Worm (Caenorhabditis elegans) whole organism, late embryonic: ENCODE results near the gene C55C3.73.
A peak's percentile ranks its signal among the peaks of the same experiment; 100 is the strongest.

Experiments used
- C38D4.7 ChIP-seq: fragments of 200-800 bp; sonication (Bioruptor generic); optimal IDR thresholded peaks from 2 replicates; lab custom pipeline; 2018; ENCODE audit warnings: mild to moderate bottlenecking, missing genetic modification characterization, moderate library complexity, missing compliant biosample characterization
- K09A11.1 ChIP-seq: sonication (generic microtip); optimal IDR thresholded peaks from 2 replicates; lab custom pipeline; 2017; ENCODE audit warnings: antibody characterized with exemption, mild to moderate bottlenecking, missing genetic modification characterization, missing compliant biosample characterization; ENCODE audit not compliant: insufficient read depth
- Y22D7AL.16 ChIP-seq: sonication (generic microtip); optimal IDR thresholded peaks from 2 replicates; lab custom pipeline; 2016; ENCODE audit warnings: missing genetic modification characterization, missing compliant biosample characterization
- ahr-1 ChIP-seq: sonication (generic microtip); optimal IDR thresholded peaks from 2 replicates; lab custom pipeline; 2016; ENCODE audit warnings: missing genetic modification characterization, missing compliant biosample characterization
- ceh-14 ChIP-seq: sonication (generic microtip); optimal IDR thresholded peaks from 2 replicates; lab custom pipeline; 2016; ENCODE audit warnings: missing genotype, missing genetic modification characterization, missing compliant biosample characterization
- ceh-22 ChIP-seq: sonication (generic microtip); optimal IDR thresholded peaks from 2 replicates; lab custom pipeline; 2017; ENCODE audit warnings: missing biosample characterization, missing genetic modification characterization
- ceh-30 ChIP-seq: fragments of 150-350 bp; optimal IDR thresholded peaks from 2 replicates; lab custom pipeline; 2014; ENCODE audit warnings: missing biosample characterization, missing genetic modification characterization
- ceh-34 ChIP-seq: sonication (generic microtip); optimal IDR thresholded peaks from 2 replicates; lab custom pipeline; 2016; ENCODE audit warnings: mild to moderate bottlenecking, missing genetic modification characterization, missing compliant biosample characterization
- ceh-9 ChIP-seq: sonication (generic microtip); optimal IDR thresholded peaks from 2 replicates; lab custom pipeline; 2016; ENCODE audit warnings: mild to moderate bottlenecking, missing genetic modification characterization, inconsistent platforms, missing compliant biosample characterization
- che-1 ChIP-seq: sonication (generic microtip); optimal IDR thresholded peaks from 2 replicates; lab custom pipeline; 2016; ENCODE audit warnings: mild to moderate bottlenecking, missing genetic modification characterization, missing compliant biosample characterization
- dmd-4 ChIP-seq: sonication (generic microtip); optimal IDR thresholded peaks from 2 replicates; lab custom pipeline; 2016; ENCODE audit warnings: borderline replicate concordance, missing genetic modification characterization, missing compliant biosample characterization
- dve-1 ChIP-seq: sonication (generic microtip); optimal IDR thresholded peaks from 2 replicates; lab custom pipeline; 2017; ENCODE audit warnings: antibody characterized with exemption, mild to moderate bottlenecking, missing genetic modification characterization, missing compliant biosample characterization
- elt-2 ChIP-seq: sonication (generic microtip); optimal IDR thresholded peaks from 2 replicates; lab custom pipeline; 2016; ENCODE audit warnings: missing genetic modification reagents, missing genetic modification characterization, missing compliant biosample characterization
- elt-4 ChIP-seq: sonication (generic microtip); optimal IDR thresholded peaks from 2 replicates; lab custom pipeline; 2016; ENCODE audit warnings: missing genetic modification characterization, missing compliant biosample characterization
- ets-4 ChIP-seq: sonication (generic microtip); optimal IDR thresholded peaks from 2 replicates; lab custom pipeline; 2016; ENCODE audit warnings: missing genetic modification characterization, missing compliant biosample characterization
- eyg-1 ChIP-seq: sonication (generic microtip); optimal IDR thresholded peaks from 2 replicates; lab custom pipeline; 2016; ENCODE audit warnings: missing genotype, missing genetic modification characterization, missing compliant biosample characterization
- fax-1 ChIP-seq: sonication (generic microtip); optimal IDR thresholded peaks from 2 replicates; lab custom pipeline; 2016; ENCODE audit warnings: missing genotype, missing genetic modification characterization, missing compliant biosample characterization
- gmeb-2 ChIP-seq: sonication (generic microtip); optimal IDR thresholded peaks from 2 replicates; lab custom pipeline; 2016; ENCODE audit warnings: missing genetic modification characterization, inconsistent platforms, missing compliant biosample characterization
- hlh-13 ChIP-seq: fragments of 200-800 bp; sonication (Bioruptor generic); optimal IDR thresholded peaks from 2 replicates; lab custom pipeline; 2018; ENCODE audit warnings: mild to moderate bottlenecking, missing genetic modification characterization, missing compliant biosample characterization
- hlh-30 ChIP-seq: sonication (generic microtip); optimal IDR thresholded peaks from 2 replicates; lab custom pipeline; 2017; ENCODE audit warnings: antibody characterized with exemption, missing genetic modification characterization, missing compliant biosample characterization; ENCODE audit not compliant: insufficient read depth
- hlh-6 ChIP-seq: sonication (generic microtip); optimal IDR thresholded peaks from 2 replicates; lab custom pipeline; 2016; ENCODE audit warnings: missing genotype, missing genetic modification characterization, missing compliant biosample characterization
- hlh-8 ChIP-seq: sonication (generic microtip); optimal IDR thresholded peaks from 2 replicates; lab custom pipeline; 2016; ENCODE audit warnings: missing genotype, missing genetic modification characterization, missing compliant biosample characterization
- lin-11 ChIP-seq: fragments of 200-800 bp; sonication (Bioruptor generic); optimal IDR thresholded peaks from 2 replicates; lab custom pipeline; 2018; ENCODE audit warnings: mild to moderate bottlenecking, missing genetic modification characterization, missing compliant biosample characterization
- mec-3 ChIP-seq: sonication (generic microtip); optimal IDR thresholded peaks from 2 replicates; lab custom pipeline; 2016; ENCODE audit warnings: borderline replicate concordance, missing genetic modification characterization, missing compliant biosample characterization
- nfya-1 ChIP-seq: sonication (generic microtip); optimal IDR thresholded peaks from 2 replicates; lab custom pipeline; 2017; ENCODE audit warnings: missing genetic modification characterization, mild to moderate bottlenecking, missing compliant biosample characterization, antibody characterized with exemption, moderate library complexity
- nhr-11 ChIP-seq: fragments of 150-350 bp; optimal IDR thresholded peaks from 2 replicates; lab custom pipeline; 2014; ENCODE audit warnings: missing biosample characterization, missing genetic modification characterization
- nhr-232 ChIP-seq: sonication (generic microtip); optimal IDR thresholded peaks from 2 replicates; lab custom pipeline; 2016; ENCODE audit warnings: missing genetic modification characterization, missing compliant biosample characterization
- odd-2 ChIP-seq: sonication (generic microtip); optimal IDR thresholded peaks from 2 replicates; lab custom pipeline; 2017; ENCODE audit warnings: antibody characterized with exemption, mild to moderate bottlenecking, missing genetic modification characterization, missing compliant biosample characterization
- pat-9 ChIP-seq: fragments of 200-800 bp; sonication (Bioruptor generic); optimal IDR thresholded peaks from 2 replicates; lab custom pipeline; 2018; ENCODE audit warnings: mild to moderate bottlenecking, missing genetic modification characterization, moderate library complexity, missing compliant biosample characterization
- pha-4 ChIP-seq: fragments of 150-350 bp; optimal IDR thresholded peaks from 2 replicates; lab custom pipeline; 2018; ENCODE audit warnings: missing biosample characterization, missing genetic modification reagents, missing genetic modification characterization
- sdc-2 ChIP-seq: sonication (generic microtip); optimal IDR thresholded peaks from 2 replicates; lab custom pipeline; 2016; ENCODE audit warnings: missing genotype, missing genetic modification characterization, missing compliant biosample characterization
- sox-4 ChIP-seq: sonication (generic microtip); optimal IDR thresholded peaks from 2 replicates; lab custom pipeline; 2017; ENCODE audit warnings: mild to moderate bottlenecking, missing genetic modification characterization, inconsistent platforms, missing compliant biosample characterization
- syd-9 ChIP-seq: sonication (generic microtip); optimal IDR thresholded peaks from 2 replicates; lab custom pipeline; 2016; ENCODE audit warnings: mild to moderate bottlenecking, missing genetic modification characterization, moderate library complexity, missing compliant biosample characterization
- ttx-3 ChIP-seq: sonication (generic microtip); optimal IDR thresholded peaks from 2 replicates; lab custom pipeline; 2016; ENCODE audit warnings: missing genetic modification reagents, missing genetic modification characterization, missing compliant biosample characterization
- unc-3 ChIP-seq, 2 experiments: fragments of 200-800 bp in 1 of 2; sonication (Bioruptor generic) in 1 of 2; sonication (generic microtip) in 1 of 2; conservative IDR thresholded peaks in 1 of 2; optimal IDR thresholded peaks in 1 of 2; 2 replicates each; pipeline versions ENCODE4 v1.3.6 to Lab custom; 2016 to 2022; ENCODE audit warnings: missing compliant biosample characterization in 2 of 2, missing genetic modification characterization in 2 of 2, missing genetic modification reagents in 1 of 2
- unc-42 ChIP-seq: sonication (generic microtip); optimal IDR thresholded peaks from 2 replicates; lab custom pipeline; 2016; ENCODE audit warnings: missing genotype, missing genetic modification characterization, missing compliant biosample characterization
- unc-55 ChIP-seq: sonication (generic microtip); optimal IDR thresholded peaks from 2 replicates; lab custom pipeline; 2017; ENCODE audit warnings: missing biosample characterization, missing genetic modification reagents, missing genetic modification characterization
- unc-86 ChIP-seq: sonication (generic microtip); optimal IDR thresholded peaks from 2 replicates; lab custom pipeline; 2016; ENCODE audit warnings: missing genetic modification characterization, missing compliant biosample characterization
- ztf-16 ChIP-seq: sonication (generic microtip); optimal IDR thresholded peaks from 2 replicates; lab custom pipeline; 2017; ENCODE audit warnings: missing genetic modification characterization, missing compliant biosample characterization

C55C3.73 gene

ce11 chrIV:5657126-5657666 lies 46.1 kb downstream of the C55C3.73 start (continued):
- TF ChIP-seq hlh-30 (tag; lab: Kevin White, UChicago) = peak; percentile 88
- TF ChIP-seq pha-4 (tag; lab: Kevin White, UChicago) = no peak
- no peak for TF ChIP-seq lin-11 (tag; lab: Kevin White, UChicago)
- TF ChIP-seq nhr-232 = no peak
- TF ChIP-seq eyg-1 = no peak
- TF ChIP-seq elt-2 (tag; lab: Kevin White, UChicago) = peak; percentile 64
- no peak for TF ChIP-seq ceh-9 (tag; lab: Kevin White, UChicago)
- peak; percentile 79 for TF ChIP-seq nfya-1 (tag; lab: Kevin White, UChicago)
- peak; percentile 10 for TF ChIP-seq ceh-14 (tag; lab: Kevin White, UChicago)
- no peak for TF ChIP-seq pat-9 (tag; lab: Kevin White, UChicago)
- TF ChIP-seq sox-4 (tag; lab: Kevin White, UChicago) = no peak
- peak; percentile 25 for TF ChIP-seq unc-42 (tag; lab: Kevin White, UChicago)
- TF ChIP-seq ceh-34 = peak; percentile 43
- peak; percentile 20 for TF ChIP-seq unc-55 (GFP tag; lab: Kevin White, UChicago)
- TF ChIP-seq unc-86 = no peak
- no peak for TF ChIP-seq ahr-1 (tag; lab: Kevin White, UChicago)
- no peak for TF ChIP-seq dmd-4 (tag; lab: Kevin White, UChicago)
- no peak for TF ChIP-seq hlh-6 (tag; lab: Kevin White, UChicago)
- no peak for TF ChIP-seq hlh-13 (GFP tag; lab: Kevin White, UChicago)
- no peak for TF ChIP-seq odd-2 (tag; lab: Kevin White, UChicago)
- TF ChIP-seq ets-4 (tag; lab: Kevin White, UChicago) = no peak
- TF ChIP-seq ttx-3 (tag; lab: Kevin White, UChicago) = no peak
- no peak for TF ChIP-seq K09A11.1 (tag; lab: Kevin White, UChicago)
- TF ChIP-seq mec-3 = no peak
- no peak for TF ChIP-seq hlh-8 (tag; lab: Kevin White, UChicago)
- TF ChIP-seq ceh-22 (tag; lab: Kevin White, UChicago) = no peak
- no peak for TF ChIP-seq fax-1 (tag; lab: Kevin White, UChicago)
- no peak for TF ChIP-seq nhr-11 (tag; lab: Kevin White, UChicago)
- TF ChIP-seq unc-3 (GFP tag; conservative IDR thresholded peaks at IDR 0.05; lab: Robert Waterston, UW) = no peak
- TF ChIP-seq unc-3 (tag; optimal IDR thresholded peaks at IDR 0.05; lab: Kevin White, UChicago) = no peak
- TF ChIP-seq elt-4 = no peak
- TF ChIP-seq C38D4.7 = no peak
- no peak for TF ChIP-seq che-1 (tag; lab: Kevin White, UChicago)
- no peak for TF ChIP-seq syd-9 (tag; lab: Kevin White, UChicago)
- no peak for TF ChIP-seq sdc-2 (tag; lab: Kevin White, UChicago)
- no peak for TF ChIP-seq gmeb-2 (tag; lab: Kevin White, UChicago)
- peak; percentile 34 for TF ChIP-seq ztf-16 (tag; lab: Kevin White, UChicago)

- TF ChIP-seq Y22D7AL.16 (no peak), ceh-30 (tag; lab: Kevin White, UChicago) (peak; percentile 57), unc-55 (GFP tag; lab: Kevin White, UChicago) (peak; percentile 33), nfya-1 (tag; lab: Kevin White, UChicago) (peak; percentile 22), dve-1 (tag; lab: Kevin White, UChicago) (peak; percentile 60), elt-4 (no peak)
Measured at ce11 chrIV:5655966-5656389, 47.3 kb downstream of the C55C3.73 start.
